Worm (Caenorhabditis elegans) whole organism, L2 larva: ENCODE results near the gene Y51H7C.10.

ENCODE experiments used
- R02D3.7 ChIP-seq: fragments of 150-350 bp; optimal IDR thresholded peaks from 2 replicates; lab custom pipeline; 2014; ENCODE audit warnings: missing biosample characterization, missing genetic modification characterization
- ama-1 ChIP-seq: fragments of 150-350 bp; optimal IDR thresholded peaks from 2 replicates; lab custom pipeline; 2018; ENCODE audit warnings: inconsistent platforms
- dmd-4 ChIP-seq: sonication (generic microtip); optimal IDR thresholded peaks from 2 replicates; lab custom pipeline; 2017; ENCODE audit warnings: missing biosample characterization, missing genetic modification characterization
- elt-1 ChIP-seq: fragments of 150-350 bp; optimal IDR thresholded peaks from 2 replicates; lab custom pipeline; 2014; ENCODE audit warnings: missing biosample characterization, missing genetic modification characterization
- nhr-11 ChIP-seq: fragments of 150-350 bp; optimal IDR thresholded peaks from 2 replicates; lab custom pipeline; 2014; ENCODE audit warnings: missing biosample characterization, missing genetic modification characterization
- nhr-12 ChIP-seq: fragments of 150-350 bp; optimal IDR thresholded peaks from 2 replicates; lab custom pipeline; 2014; ENCODE audit warnings: missing biosample characterization, missing genetic modification characterization
- nhr-129 ChIP-seq: fragments of 150-350 bp; optimal IDR thresholded peaks from 2 replicates; lab custom pipeline; 2014; ENCODE audit warnings: missing biosample characterization, missing genetic modification characterization
- skn-1 ChIP-seq: sonication (generic microtip); optimal IDR thresholded peaks from 2 replicates; lab custom pipeline; 2017; ENCODE audit warnings: missing biosample characterization, missing genetic modification characterization
- unc-62 ChIP-seq: fragments of 150-350 bp; optimal IDR thresholded peaks from 2 replicates; lab custom pipeline; 2014; ENCODE audit warnings: missing biosample characterization, missing genetic modification reagents, missing genetic modification characterization

- no peak for TF ChIP-seq R02D3.7 (tag; lab: Kevin White, UChicago)
- TF ChIP-seq nhr-12 (tag; lab: Kevin White, UChicago) = no peak
- no peak for TF ChIP-seq ama-1 (lab: Kevin White, UChicago)
- TF ChIP-seq unc-62 (GFP tag; lab: Kevin White, UChicago) = no peak
- no peak for TF ChIP-seq dmd-4 (tag; lab: Kevin White, UChicago)
- TF ChIP-seq elt-1 = no peak
- no peak for TF ChIP-seq nhr-11 (tag; lab: Kevin White, UChicago)
- TF ChIP-seq skn-1 (tag; lab: Kevin White, UChicago) = no peak
- TF ChIP-seq nhr-129 = no peak
Measured at ce11 chrII:1420806-1421463, 2.6 kb downstream of the Y51H7C.10 start.
